Worm (Caenorhabditis elegans) whole organism, dauer: ENCODE results near the gene C32B5.13.
"Not testable (repeated sequence)": the region's sequence is repeated elsewhere in the genome, so short reads cannot be mapped to it uniquely, and the experiment has no call there.

Experiments used
- unc-62 ChIP-seq: sonication (generic microtip); optimal IDR thresholded peaks from 2 replicates; lab custom pipeline; 2017; ENCODE audit warnings: missing biosample characterization, missing genetic modification reagents, missing genetic modification characterization

Gene C32B5.13

ce11 chrII:958618-959017 lies 3.2 kb downstream of the C32B5.13 start, which contains the start of gene sdz-4:
Gene sdz-4 (plus strand): TSS chrII:958918.
- TF ChIP-seq unc-62: no peak

- not testable (repeated sequence) for TF ChIP-seq unc-62
These were observed 7.2 kb downstream of the C32B5.13 start, which contains the start of gene fbxc-7 for ce11 chrII:954626-955025. Gene fbxc-7 (plus strand): TSS chrII:954926.

- TF ChIP-seq unc-62: no peak
These were observed 8.8 kb downstream of the C32B5.13 start for ce11 chrII:953052-953451.

- no peak for TF ChIP-seq unc-62
These were observed 11.5 kb downstream of the C32B5.13 start for ce11 chrII:950374-950773.

ce11 chrII:948091-948490 lies 13.8 kb downstream of the C32B5.13 start, which contains the start of gene fbxc-32:
Gene fbxc-32 (minus strand): TSS chrII:948191.
- TF ChIP-seq unc-62: no peak

ce11 chrII:943773-944172 lies 18.1 kb downstream of the C32B5.13 start, which contains the start of gene clec-43:
Gene clec-43 (plus strand): TSS chrII:944066.
- TF ChIP-seq unc-62: no peak

- TF ChIP-seq unc-62: no peak
These were observed 21.1 kb downstream of the C32B5.13 start, which contains the start of gene fbxc-36 for ce11 chrII:940779-941178. Gene fbxc-36 (plus strand): TSS chrII:940983.

ce11 chrII:938549-938948 lies 23.3 kb downstream of the C32B5.13 start, which contains the start of gene R07C3.3:
Gene R07C3.3 (plus strand): TSS chrII:938849.
- no peak for TF ChIP-seq unc-62

- no peak for TF ChIP-seq unc-62
These were observed 24.6 kb downstream of the C32B5.13 start for ce11 chrII:937265-937664.

ce11 chrII:932718-933117 lies 29.1 kb downstream of the C32B5.13 start, which contains the start of gene acs-15:
Gene acs-15 (plus strand): TSS chrII:933018.
- no peak for TF ChIP-seq unc-62

- TF ChIP-seq unc-62: not testable (repeated sequence)
These were observed 31.0 kb downstream of the C32B5.13 start, which contains the start of gene fbxc-34 for ce11 chrII:930871-931270. Gene fbxc-34 (plus strand): TSS chrII:931171.

- TF ChIP-seq unc-62: no peak
These were observed 34.5 kb downstream of the C32B5.13 start, which contains the start of gene R07C3.13 for ce11 chrII:927331-927730. Gene R07C3.13 (minus strand): TSS chrII:927431.

- no peak for TF ChIP-seq unc-62
These were observed 38.3 kb downstream of the C32B5.13 start, which contains the start of gene fbxc-28 for ce11 chrII:923521-923920. Gene fbxc-28 (plus strand): TSS chrII:923821.

ce11 chrII:922778-923177 lies 39.1 kb downstream of the C32B5.13 start:
- no peak for TF ChIP-seq unc-62

- no peak for TF ChIP-seq unc-62
These were observed 41.5 kb downstream of the C32B5.13 start for ce11 chrII:920326-920725.

- no peak for TF ChIP-seq unc-62
These were observed 44.5 kb downstream of the C32B5.13 start, which contains the start of gene fbxc-30 for ce11 chrII:917324-917723. Gene fbxc-30 (plus strand): TSS chrII:917624.

- TF ChIP-seq unc-62: no peak
These were observed 46.1 kb downstream of the C32B5.13 start, which contains the start of gene fbxc-29 for ce11 chrII:915780-916179. Gene fbxc-29 (plus strand): TSS chrII:916080.

- TF ChIP-seq unc-62: no peak
These were observed 46.7 kb downstream of the C32B5.13 start for ce11 chrII:915206-915605.
